Fruit fly (Drosophila melanogaster) whole organism, prepupa: Measurements from ENCODE around the gene LSm7.

Experiments
- CG10631 ChIP-seq: fragments of 200-800 bp; sonication (Bioruptor generic); optimal IDR thresholded peaks from 2 replicates; lab custom pipeline; 2016; ENCODE audit warnings: missing biosample characterization, missing genetic modification characterization
- CG15336 ChIP-seq: fragments of 200-800 bp; sonication (Bioruptor generic); IDR thresholded peaks from 2 replicates; pipeline ENCODE4 v1.3.6; 2022; ENCODE audit warnings: missing biosample characterization, missing genetic modification characterization
- CG3919 ChIP-seq: fragments of 200-800 bp; sonication (Bioruptor generic); optimal IDR thresholded peaks from 3 replicates; lab custom pipeline; 2016; ENCODE audit warnings: missing biosample characterization, missing genetic modification characterization
- CG6854 ChIP-seq: fragments of 200-800 bp; sonication (Bioruptor generic); optimal IDR thresholded peaks from 2 replicates; lab custom pipeline; 2017; ENCODE audit warnings: missing biosample characterization, mild to moderate bottlenecking, missing genetic modification characterization
- Eip75B ChIP-seq: fragments of 200-800 bp; sonication (Bioruptor generic); optimal IDR thresholded peaks from 3 replicates; lab custom pipeline; 2016; ENCODE audit warnings: missing biosample characterization, missing genetic modification characterization
- Gug ChIP-seq: fragments of 200-800 bp; sonication (Bioruptor generic); IDR thresholded peaks from 2 replicates; pipeline ENCODE4 v1.3.6; 2022; ENCODE audit warnings: missing biosample characterization, missing genetic modification characterization
- Hr39 ChIP-seq: fragments of 200-800 bp; sonication (Bioruptor generic); optimal IDR thresholded peaks from 2 replicates; lab custom pipeline; 2016; ENCODE audit warnings: missing biosample characterization, missing genetic modification characterization
- Hr4 ChIP-seq: fragments of 200-800 bp; sonication (Bioruptor generic); optimal IDR thresholded peaks from 3 replicates; lab custom pipeline; 2016; ENCODE audit warnings: missing biosample characterization, missing genetic modification characterization
- cyc ChIP-seq: fragments of 200-800 bp; sonication (Bioruptor generic); optimal IDR thresholded peaks from 3 replicates; lab custom pipeline; 2016; ENCODE audit warnings: missing biosample characterization, missing genetic modification characterization
- pdm3 ChIP-seq: fragments of 200-800 bp; sonication (Bioruptor generic); optimal IDR thresholded peaks from 3 replicates; lab custom pipeline; 2016; ENCODE audit warnings: missing biosample characterization, missing genetic modification characterization
- spab ChIP-seq: fragments of 200-800 bp; sonication (Bioruptor generic); optimal IDR thresholded peaks from 2 replicates; lab custom pipeline; 2017; ENCODE audit warnings: missing biosample characterization, mild to moderate bottlenecking, missing genetic modification characterization, missing genetic modification reagents
- vri ChIP-seq: fragments of 200-800 bp; sonication (Bioruptor generic); optimal IDR thresholded peaks from 3 replicates; lab custom pipeline; 2016; ENCODE audit warnings: missing biosample characterization, mild to moderate bottlenecking, missing genetic modification characterization

dm6 chr2L:16722596-16722995 is 20.3 kb downstream of the LSm7 start:
- no peak for TF ChIP-seq Hr4
- TF ChIP-seq CG3919 (GFP tag; lab: Kevin White, UChicago) = no peak
- no peak for TF ChIP-seq Hr39
- no peak for TF ChIP-seq pdm3 (GFP tag; lab: Kevin White, UChicago)
- no peak for TF ChIP-seq Gug (GFP tag; lab: Robert Waterston, UW)
- TF ChIP-seq Eip75B (GFP tag; lab: Kevin White, UChicago) = no peak
- no peak for TF ChIP-seq cyc (GFP tag; lab: Kevin White, UChicago)
- TF ChIP-seq CG6854 (GFP tag; lab: Kevin White, UChicago) = no peak
- no peak for TF ChIP-seq spab (GFP tag; lab: Kevin White, UChicago)
- no peak for TF ChIP-seq CG15336 (GFP tag; lab: Robert Waterston, UW)
- TF ChIP-seq vri (GFP tag; lab: Kevin White, UChicago) = no peak
- TF ChIP-seq CG10631 = no peak
